Fruit fly (Drosophila melanogaster): ENCODE data around the gene snRNP-U1-70K.

dm6 chr2L:6931821-6932220, 39.7 kb downstream of the snRNP-U1-70K start, which contains the start of gene CG43232:
- TF ChIP-seq Sin3A (optimal IDR thresholded peaks at IDR 0.05) (no peak), Myc (optimal IDR thresholded peaks at IDR 0.05) (no peak), h (optimal IDR thresholded peaks at IDR 0.05) (no peak), psq (optimal IDR thresholded peaks at IDR 0.05) (no peak), insv (optimal IDR thresholded peaks at IDR 0.05) (no peak), ttk (optimal IDR thresholded peaks at IDR 0.05) (no peak)
